Worm (Caenorhabditis elegans) whole organism, L3 larva: ENCODE results near the gene catp-4.

Source experiments
- ZK546.5 ChIP-seq: sonication (generic microtip); optimal IDR thresholded peaks from 2 replicates; lab custom pipeline; 2017; ENCODE audit warnings: missing biosample characterization, missing genetic modification characterization
- egl-27 ChIP-seq: sonication (generic microtip); optimal IDR thresholded peaks from 4 replicates; lab custom pipeline; 2017; ENCODE audit warnings: missing biosample characterization, missing genetic modification reagents, missing genetic modification characterization
- eor-1 ChIP-seq, 2 experiments: fragments of 150-350 bp; optimal IDR thresholded peaks; 2 replicates each; lab custom pipeline; 2014 to 2018; ENCODE audit warnings: missing biosample characterization in 2 of 2, missing genetic modification characterization in 2 of 2
- nfya-1 ChIP-seq: sonication (generic microtip); optimal IDR thresholded peaks from 2 replicates; lab custom pipeline; 2017; ENCODE audit warnings: missing genetic modification characterization, mild to moderate bottlenecking, missing compliant biosample characterization, antibody characterized with exemption, moderate library complexity; ENCODE audit not compliant: insufficient read depth
- nhr-23 ChIP-seq: fragments of 150-350 bp; optimal IDR thresholded peaks from 2 replicates; lab custom pipeline; 2014; ENCODE audit warnings: missing biosample characterization, missing genetic modification reagents, missing genetic modification characterization
- nhr-77 ChIP-seq: fragments of 150-350 bp; optimal IDR thresholded peaks from 2 replicates; lab custom pipeline; 2014; ENCODE audit warnings: missing biosample characterization, missing genetic modification characterization
- pha-4 ChIP-seq: fragments of 150-350 bp; optimal IDR thresholded peaks from 2 replicates; lab custom pipeline; 2014; ENCODE audit warnings: missing biosample characterization, missing genetic modification reagents, missing genetic modification characterization
- tbx-2 ChIP-seq: sonication (generic microtip); optimal IDR thresholded peaks from 2 replicates; lab custom pipeline; 2016; ENCODE audit warnings: mild to moderate bottlenecking, missing genetic modification characterization, missing compliant biosample characterization
- unc-39 ChIP-seq: sonication (generic microtip); optimal IDR thresholded peaks from 4 replicates; lab custom pipeline; 2017; ENCODE audit warnings: missing biosample characterization, missing genetic modification characterization
- unc-62 ChIP-seq: fragments of 150-350 bp; sonication (generic microtip); optimal IDR thresholded peaks from 4 replicates; lab custom pipeline; 2014; ENCODE audit warnings: missing biosample characterization, missing genetic modification reagents, missing genetic modification characterization
- zag-1 ChIP-seq: fragments of 150-350 bp; optimal IDR thresholded peaks from 2 replicates; lab custom pipeline; 2014; ENCODE audit warnings: missing biosample characterization, missing genetic modification characterization

- TF ChIP-seq ZK546.5 (tag; lab: Kevin White, UChicago): no peak
- no peak for TF ChIP-seq nhr-23 (tag; lab: Kevin White, UChicago)
- no peak for TF ChIP-seq nhr-77 (tag; lab: Kevin White, UChicago)
- TF ChIP-seq pha-4 (tag; lab: Kevin White, UChicago): no peak
- TF ChIP-seq eor-1 (tag; optimal IDR thresholded peaks at IDR 0.05; lab: Kevin White, UChicago): no peak
- TF ChIP-seq egl-27 (tag; lab: Kevin White, UChicago): no peak
- TF ChIP-seq nfya-1 (tag; lab: Kevin White, UChicago): no peak
- no peak for TF ChIP-seq unc-39 (tag; lab: Kevin White, UChicago)
- no peak for TF ChIP-seq tbx-2 (tag; lab: Kevin White, UChicago)
- TF ChIP-seq zag-1 (tag; lab: Kevin White, UChicago): no peak
- TF ChIP-seq unc-62: no peak
Measured at ce11 chrII:14608508-14608907, 15.1 kb downstream of the catp-4 start.
